Worm (Caenorhabditis elegans) whole organism, mixed stage, embryonic: ENCODE data around the gene gid-8.

Experiments
- bed-3 ChIP-seq: fragments of 200-800 bp; sonication (Bioruptor generic); optimal IDR thresholded peaks from 3 replicates; lab custom pipeline; 2018; ENCODE audit warnings: mild to moderate bottlenecking, missing genetic modification characterization, moderate library complexity, missing compliant biosample characterization
- blmp-1 ChIP-seq: fragments of 150-350 bp; optimal IDR thresholded peaks from 2 replicates; lab custom pipeline; 2014; ENCODE audit warnings: missing biosample characterization, missing genetic modification characterization
- ceh-39 ChIP-seq: fragments of 150-350 bp; optimal IDR thresholded peaks from 2 replicates; lab custom pipeline; 2014; ENCODE audit warnings: missing biosample characterization, missing genetic modification characterization
- ces-1 ChIP-seq: fragments of 150-350 bp; optimal IDR thresholded peaks from 2 replicates; lab custom pipeline; 2014; ENCODE audit warnings: missing biosample characterization, missing genetic modification reagents, missing genetic modification characterization
- cnd-1 ChIP-seq: fragments of 200-800 bp; sonication (Bioruptor generic); optimal IDR thresholded peaks from 2 replicates; lab custom pipeline; 2018; ENCODE audit warnings: mild to moderate bottlenecking, missing genetic modification characterization, missing compliant biosample characterization
- drap-1 ChIP-seq: fragments of 200-800 bp; sonication (Bioruptor generic); optimal IDR thresholded peaks from 3 replicates; lab custom pipeline; 2018; ENCODE audit warnings: mild to moderate bottlenecking, missing genetic modification characterization, missing compliant biosample characterization
- elt-1 ChIP-seq: sonication (generic microtip); optimal IDR thresholded peaks from 2 replicates; lab custom pipeline; 2017; ENCODE audit warnings: missing genetic modification characterization, mild to moderate bottlenecking, missing compliant biosample characterization, antibody characterized with exemption, moderate library complexity, borderline replicate concordance; ENCODE audit not compliant: insufficient read depth
- elt-3 ChIP-seq: fragments of 150-350 bp; optimal IDR thresholded peaks from 2 replicates; lab custom pipeline; 2014; ENCODE audit warnings: missing biosample characterization, missing genetic modification characterization
- flh-1 ChIP-seq: fragments of 200-800 bp; sonication (Bioruptor generic); optimal IDR thresholded peaks from 2 replicates; lab custom pipeline; 2018; ENCODE audit warnings: mild to moderate bottlenecking, missing genetic modification characterization, moderate library complexity, missing compliant biosample characterization
- hlh-1 ChIP-seq: fragments of 150-350 bp; optimal IDR thresholded peaks from 2 replicates; lab custom pipeline; 2014; ENCODE audit warnings: missing biosample characterization, missing genetic modification reagents, missing genetic modification characterization
- lin-13 ChIP-seq: fragments of 150-350 bp; optimal IDR thresholded peaks from 2 replicates; lab custom pipeline; 2014; ENCODE audit warnings: missing biosample characterization, missing genetic modification characterization
- lin-32 ChIP-seq: fragments of 200-800 bp; sonication (Bioruptor generic); optimal IDR thresholded peaks from 2 replicates; lab custom pipeline; 2018; ENCODE audit warnings: mild to moderate bottlenecking, missing genetic modification characterization, missing compliant biosample characterization
- lsy-2 ChIP-seq: fragments of 150-350 bp; optimal IDR thresholded peaks from 2 replicates; lab custom pipeline; 2014; ENCODE audit warnings: missing biosample characterization, missing genetic modification characterization
- mab-5 ChIP-seq: fragments of 150-350 bp; optimal IDR thresholded peaks from 2 replicates; lab custom pipeline; 2014; ENCODE audit warnings: missing biosample characterization, missing genetic modification characterization
- mep-1 ChIP-seq: fragments of 150-350 bp; optimal IDR thresholded peaks from 2 replicates; lab custom pipeline; 2017; ENCODE audit warnings: missing biosample characterization, missing genetic modification reagents, missing genetic modification characterization, inconsistent platforms
- mls-2 ChIP-seq: sonication (generic microtip); optimal IDR thresholded peaks from 2 replicates; lab custom pipeline; 2016; ENCODE audit warnings: mild to moderate bottlenecking, missing genetic modification characterization, moderate library complexity, missing compliant biosample characterization
- nhr-12 ChIP-seq: fragments of 150-350 bp; optimal IDR thresholded peaks from 2 replicates; lab custom pipeline; 2014; ENCODE audit warnings: missing biosample characterization, missing genetic modification characterization
- nhr-237 ChIP-seq: fragments of 150-350 bp; optimal IDR thresholded peaks from 2 replicates; lab custom pipeline; 2014; ENCODE audit warnings: missing biosample characterization, missing genetic modification characterization
- nhr-28 ChIP-seq: fragments of 150-350 bp; optimal IDR thresholded peaks from 2 replicates; lab custom pipeline; 2014; ENCODE audit warnings: missing biosample characterization, missing genetic modification characterization
- nhr-76 ChIP-seq: sonication (generic microtip); optimal IDR thresholded peaks from 2 replicates; lab custom pipeline; 2017; ENCODE audit warnings: missing biosample characterization, missing genetic modification characterization
- pha-4 ChIP-seq: fragments of 150-350 bp; optimal IDR thresholded peaks from 2 replicates; lab custom pipeline; 2018; ENCODE audit warnings: missing biosample characterization, missing genetic modification reagents, missing genetic modification characterization
- sem-2 ChIP-seq: fragments of 200-800 bp; sonication (Bioruptor generic); optimal IDR thresholded peaks from 2 replicates; lab custom pipeline; 2018; ENCODE audit warnings: mild to moderate bottlenecking, missing genetic modification characterization, missing compliant biosample characterization
- snpc-4 ChIP-seq: fragments of 150-350 bp; optimal IDR thresholded peaks from 2 replicates; lab custom pipeline; 2014; ENCODE audit warnings: missing biosample characterization, missing genetic modification characterization
- sptf-1 ChIP-seq: sonication (generic microtip); optimal IDR thresholded peaks from 2 replicates; lab custom pipeline; 2017; ENCODE audit warnings: mild to moderate bottlenecking, missing genetic modification characterization, moderate library complexity, missing compliant biosample characterization
- tbx-8 ChIP-seq: fragments of 200-800 bp; sonication (Bioruptor generic); optimal IDR thresholded peaks from 2 replicates; lab custom pipeline; 2018; ENCODE audit warnings: mild to moderate bottlenecking, missing genetic modification characterization, moderate library complexity, missing compliant biosample characterization
- unc-120 ChIP-seq: sonication (generic microtip); optimal IDR thresholded peaks from 2 replicates; lab custom pipeline; 2017; ENCODE audit warnings: missing genetic modification characterization, missing compliant biosample characterization; ENCODE audit not compliant: poor library complexity, severe bottlenecking
- unc-39 ChIP-seq: fragments of 150-350 bp; optimal IDR thresholded peaks from 2 replicates; lab custom pipeline; 2014; ENCODE audit warnings: missing biosample characterization, missing genetic modification characterization
- unc-62 ChIP-seq: fragments of 150-350 bp; optimal IDR thresholded peaks from 2 replicates; lab custom pipeline; 2014; ENCODE audit warnings: missing biosample characterization, missing genetic modification reagents, missing genetic modification characterization
- zip-8 ChIP-seq: fragments of 150-350 bp; optimal IDR thresholded peaks from 2 replicates; lab custom pipeline; 2014; ENCODE audit warnings: missing biosample characterization, missing genetic modification characterization
- ztf-11 ChIP-seq: fragments of 150-350 bp; optimal IDR thresholded peaks from 2 replicates; lab custom pipeline; 2014; ENCODE audit warnings: missing biosample characterization, missing genetic modification characterization

gid-8 gene

DNA sequence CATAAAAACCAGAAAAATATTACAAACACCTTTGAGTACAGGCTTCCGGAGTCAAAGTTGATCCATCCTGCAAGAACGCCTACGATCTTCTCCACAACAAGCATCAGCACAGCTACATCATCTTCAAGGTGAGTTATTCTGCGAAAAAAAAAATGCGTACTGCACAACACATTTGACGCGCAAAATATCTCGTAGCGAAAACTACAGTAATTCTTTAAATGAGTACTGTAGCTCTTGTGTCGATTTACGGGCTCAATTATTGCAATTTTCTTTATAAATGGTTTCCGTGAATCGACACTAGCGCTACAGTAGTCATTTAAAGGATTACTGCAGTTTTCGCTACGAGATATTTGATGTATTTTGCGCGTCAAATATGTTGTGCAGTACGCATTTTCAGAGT is 9.3 kb downstream of the gid-8 start:
- TF ChIP-seq bed-3 (GFP tag; lab: Kevin White, UChicago) (no peak), sem-2 (GFP tag; lab: Kevin White, UChicago) (no peak), cnd-1 (tag; lab: Kevin White, UChicago) (no peak), elt-3 (no peak), ztf-11 (tag; lab: Kevin White, UChicago) (no peak), unc-62 (GFP tag; lab: Kevin White, UChicago) (no peak)

DNA sequence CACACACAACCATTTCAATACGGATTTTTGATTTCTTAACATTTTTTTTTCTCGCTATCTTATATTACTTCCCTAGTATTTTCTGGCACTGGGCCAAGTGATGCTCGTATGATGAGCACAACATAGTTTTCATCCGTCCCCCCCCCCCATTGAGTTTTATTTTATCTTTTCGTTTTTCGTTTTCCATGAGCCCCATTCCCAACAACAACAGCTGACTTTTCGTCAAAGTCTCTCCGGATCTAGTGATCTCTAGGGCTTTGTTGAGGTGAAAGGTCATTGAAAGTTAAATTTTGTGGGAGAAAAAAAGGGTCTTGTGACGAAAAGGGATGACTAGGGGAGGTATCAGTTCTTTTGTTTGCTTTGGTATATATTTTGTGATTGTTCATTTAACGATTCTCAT is 13.3 kb downstream of the gid-8 start:
- TF ChIP-seq hlh-1 (tag; lab: Kevin White, UChicago) (peak; percentile 69), elt-1 (tag; lab: Kevin White, UChicago) (no peak)

DNA sequence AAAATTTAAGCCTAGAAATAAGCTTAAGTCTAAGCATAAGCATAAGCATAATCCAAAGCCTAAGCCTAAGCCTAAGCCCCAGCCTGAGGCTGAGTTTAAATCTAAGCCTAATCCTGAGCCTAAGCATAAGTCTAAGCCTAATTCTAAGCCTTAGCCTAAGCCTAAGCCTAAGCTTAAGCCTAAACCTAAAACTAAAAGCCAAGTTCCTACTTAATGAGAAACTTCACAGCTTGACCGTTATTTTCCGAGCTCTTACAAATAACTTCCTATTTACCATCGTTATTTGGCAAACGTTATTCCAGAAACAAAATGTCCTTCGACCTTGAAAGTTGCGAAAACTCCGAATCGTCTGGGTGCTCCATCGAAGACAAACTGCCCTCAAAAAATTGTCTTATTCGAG is 14.2 kb downstream of the gid-8 start, which contains the start of gene C38C3.4:
C38C3.4 (plus strand) TSS at position 301 of the 400 bp plus-strand sequence.
- TF ChIP-seq lin-32 (no peak), nhr-237 (tag; lab: Kevin White, UChicago) (no peak), lsy-2 (tag; lab: Kevin White, UChicago) (no peak), bed-3 (GFP tag; lab: Kevin White, UChicago) (no peak), lin-13 (tag; lab: Kevin White, UChicago) (no peak), tbx-8 (GFP tag; lab: Kevin White, UChicago) (no peak), snpc-4 (tag; lab: Kevin White, UChicago) (no peak), blmp-1 (tag; lab: Kevin White, UChicago) (no peak), hlh-1 (tag; lab: Kevin White, UChicago) (no peak), unc-39 (tag; lab: Kevin White, UChicago) (no peak), nhr-12 (no peak), cnd-1 (tag; lab: Kevin White, UChicago) (no peak), ceh-39 (tag; lab: Kevin White, UChicago) (no peak)

DNA sequence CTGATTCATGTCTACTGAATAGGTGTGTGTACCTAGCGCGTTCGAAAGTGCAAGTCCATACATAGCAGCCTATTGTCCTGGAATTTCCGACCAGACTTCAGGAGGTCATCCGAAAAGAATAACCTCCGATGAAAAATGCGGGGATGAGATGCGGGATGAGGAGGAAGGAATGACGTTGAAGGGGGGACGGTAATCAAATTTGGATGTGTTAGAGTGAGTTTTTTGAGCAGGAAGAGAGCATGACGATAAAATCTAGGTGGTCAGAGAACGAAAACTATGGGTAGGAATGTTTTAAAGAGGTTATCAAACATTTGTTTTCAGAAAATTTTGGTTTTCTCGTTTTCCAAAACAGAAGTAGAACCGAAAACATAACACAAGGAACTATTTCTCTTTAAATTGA is 18.5 kb downstream of the gid-8 start:
- TF ChIP-seq sptf-1 (no peak), unc-62 (GFP tag; lab: Kevin White, UChicago) (no peak), drap-1 (no peak), mls-2 (no peak), nhr-76 (tag; lab: Kevin White, UChicago) (no peak), cnd-1 (tag; lab: Kevin White, UChicago) (no peak), tbx-8 (GFP tag; lab: Kevin White, UChicago) (no peak), lin-13 (tag; lab: Kevin White, UChicago) (no peak), nhr-12 (no peak)
- TF ChIP-seq, all 35 proteins: peak for 0

DNA sequence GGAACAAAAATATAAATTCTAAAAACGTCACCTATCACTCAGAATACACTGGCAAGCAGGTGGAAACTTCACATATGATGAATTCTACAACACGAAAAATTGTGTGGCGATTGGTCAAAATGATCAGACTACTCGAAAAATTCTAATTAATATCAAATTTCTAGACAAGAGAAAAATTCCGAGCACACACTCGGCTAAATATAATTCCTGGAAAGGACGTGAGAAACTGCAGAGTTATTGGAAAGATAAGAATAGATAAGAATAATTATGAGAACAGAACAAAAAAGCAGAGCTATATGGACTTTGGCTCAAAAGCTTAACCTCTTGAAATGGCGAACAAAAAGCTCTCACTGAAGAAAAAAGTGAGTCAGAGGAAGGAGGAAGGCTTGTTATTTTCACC is 19.7 kb downstream of the gid-8 start:
- no peak for TF ChIP-seq mab-5 (tag; lab: Kevin White, UChicago)
- no peak for TF ChIP-seq cnd-1 (tag; lab: Kevin White, UChicago)
- TF ChIP-seq lin-13 (tag; lab: Kevin White, UChicago): no peak
- TF ChIP-seq lsy-2 (tag; lab: Kevin White, UChicago): no peak
- TF ChIP-seq blmp-1 (tag; lab: Kevin White, UChicago): no peak
- no peak for TF ChIP-seq nhr-28 (tag; lab: Kevin White, UChicago)
- TF ChIP-seq snpc-4 (tag; lab: Kevin White, UChicago): no peak
- TF ChIP-seq lin-32: no peak
- no peak for TF ChIP-seq mep-1
- no peak for TF ChIP-seq bed-3 (GFP tag; lab: Kevin White, UChicago)
- TF ChIP-seq flh-1 (GFP tag; lab: Kevin White, UChicago): no peak
- no peak for TF ChIP-seq nhr-76 (tag; lab: Kevin White, UChicago)
- no peak for TF ChIP-seq zip-8 (tag; lab: Kevin White, UChicago)
- no peak for TF ChIP-seq drap-1
- TF ChIP-seq ceh-39 (tag; lab: Kevin White, UChicago): no peak
- no peak for TF ChIP-seq unc-120 (tag; lab: Kevin White, UChicago)
- no peak for TF ChIP-seq hlh-1 (tag; lab: Kevin White, UChicago)
- no peak for TF ChIP-seq elt-3
- TF ChIP-seq ztf-11 (tag; lab: Kevin White, UChicago): no peak

DNA sequence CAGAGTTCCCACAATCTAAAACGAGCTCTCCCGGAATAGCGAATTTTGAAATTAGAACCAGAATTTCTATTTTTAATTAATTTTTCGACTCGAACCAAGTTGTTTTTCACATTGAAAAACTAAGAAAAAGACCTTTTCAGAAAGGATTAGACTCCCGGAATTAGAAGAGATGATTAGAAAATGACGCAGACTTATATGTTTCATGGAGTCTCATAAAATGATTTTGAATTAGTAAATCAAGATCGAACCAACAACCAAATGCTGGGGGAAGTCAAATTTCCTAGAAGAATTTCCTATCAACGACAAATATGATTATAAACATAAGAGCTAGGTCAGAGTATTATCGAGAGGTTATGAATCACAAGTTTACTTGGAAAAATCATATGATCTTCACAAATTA is 21.1 kb downstream of the gid-8 start:
- TF ChIP-seq ces-1 (GFP tag; lab: Kevin White, UChicago): no peak
- TF ChIP-seq pha-4 (tag; lab: Kevin White, UChicago): no peak
- TF ChIP-seq zip-8 (tag; lab: Kevin White, UChicago): no peak
- no peak for TF ChIP-seq blmp-1 (tag; lab: Kevin White, UChicago)
- TF ChIP-seq sptf-1: no peak
